Worm (Caenorhabditis elegans): ENCODE data around the gene fbxb-37.

fbxb-37 gene

DNA sequence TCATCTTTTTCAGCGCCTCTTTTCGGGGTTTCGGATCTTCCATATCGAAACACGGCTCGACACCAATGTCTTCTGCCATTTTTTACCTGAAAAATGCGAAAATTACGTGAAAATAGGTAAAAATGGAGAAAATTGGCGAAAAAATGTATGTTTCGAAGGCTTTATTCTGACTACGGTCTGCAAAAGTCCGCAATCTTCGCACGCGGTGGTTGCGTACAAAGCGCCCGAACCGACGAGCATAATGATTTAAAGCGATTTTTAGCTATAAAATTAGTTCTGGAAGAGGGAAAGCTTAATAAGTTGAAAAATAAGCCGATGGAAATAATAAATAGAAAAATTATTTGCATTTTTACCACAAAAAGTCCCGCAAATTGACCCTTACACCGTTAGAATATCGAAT lies 34.7 kb downstream of the fbxb-37 start, which contains the start of gene F07E5.5 (continued):
- TF ChIP-seq nhr-179 (tag; optimal IDR thresholded peaks at IDR 0.05) (no peak), K11D2.4 (GFP tag; IDR thresholded peaks at IDR 0.05) (no peak), tbx-9 (tag; optimal IDR thresholded peaks at IDR 0.05; ENCODE audit: borderline replicate concordance) (no peak), F33H1.4 (GFP tag; IDR thresholded peaks at IDR 0.05) (no peak), tlf-1 (GFP tag; optimal IDR thresholded peaks at IDR 0.05) (no peak), rcor-1 (GFP tag; IDR thresholded peaks at IDR 0.05) (no peak), F52B5.7 (tag; optimal IDR thresholded peaks at IDR 0.05) (no peak), lin-54 (GFP tag; optimal IDR thresholded peaks at IDR 0.05) (peak; percentile 18), B0261.1 (tag; optimal IDR thresholded peaks at IDR 0.05) (no peak), F39B2.1 (GFP tag; IDR thresholded peaks at IDR 0.05) (no peak), nfya-2 (GFP tag; IDR thresholded peaks at IDR 0.05) (no peak), madf-6 (GFP tag; IDR thresholded peaks at IDR 0.05) (no peak), ztf-26 (tag; optimal IDR thresholded peaks at IDR 0.05) (no peak), sdz-38 (tag; optimal IDR thresholded peaks at IDR 0.05) (no peak), T26A5.8 (tag; optimal IDR thresholded peaks at IDR 0.05) (no peak), ceh-58 (GFP tag; IDR thresholded peaks at IDR 0.05) (no peak), Y53F4B.3 (GFP tag; IDR thresholded peaks at IDR 0.05) (no peak), F37B4.10 (GFP tag; IDR thresholded peaks at IDR 0.05) (no peak), tbp1 (GFP tag; optimal IDR thresholded peaks at IDR 0.05) (peak; percentile 12), ceh-27 (GFP tag; optimal IDR thresholded peaks at IDR 0.05) (no peak), lin-35 (GFP tag; optimal IDR thresholded peaks at IDR 0.05) (no peak), ztf-6 (GFP tag; IDR thresholded peaks at IDR 0.05) (no peak), F10E7.11 (tag; optimal IDR thresholded peaks at IDR 0.05) (no peak), B0336.3 (GFP tag; IDR thresholded peaks at IDR 0.05) (no peak), ets-4 (GFP tag; optimal IDR thresholded peaks at IDR 0.05) (no peak), bed-2 (GFP tag; IDR thresholded peaks at IDR 0.05) (no peak), unc-130 (GFP tag; optimal IDR thresholded peaks at IDR 0.05) (no peak), cebp-2 (GFP tag; IDR thresholded peaks at IDR 0.05) (no peak), nhr-27 (tag; optimal IDR thresholded peaks at IDR 0.05) (no peak), ceh-100 (GFP tag; IDR thresholded peaks at IDR 0.05) (no peak), fkh-3 (tag; optimal IDR thresholded peaks at IDR 0.05) (no peak), B0019.2 (GFP tag; conservative IDR thresholded peaks at IDR 0.05) (no peak), D2030.7 (GFP tag; IDR thresholded peaks at IDR 0.05) (peak; percentile 37; the same call in 1 of the 2 replicates)

DNA sequence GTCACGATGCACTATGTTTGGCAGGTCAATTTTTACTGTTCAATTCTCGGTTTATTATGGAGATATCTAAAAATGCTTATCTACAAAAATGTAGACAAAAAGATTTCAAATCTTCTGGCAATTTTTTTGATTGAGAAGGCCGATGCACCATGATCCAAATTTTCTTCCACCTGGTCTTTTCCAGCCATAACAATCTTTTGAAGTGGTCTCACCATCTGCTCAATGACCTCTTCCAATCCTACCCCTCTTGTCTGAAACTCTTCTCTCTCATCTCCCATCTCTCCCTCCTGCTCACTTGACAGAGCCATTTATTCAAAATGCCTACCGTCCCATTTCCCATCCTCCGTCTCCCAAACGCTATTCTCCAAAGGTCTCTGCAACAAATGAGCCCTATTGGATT lies 42.3 kb downstream of the fbxb-37 start, which contains the start of gene fbxb-35:
fbxb-35 (plus strand) TSS at position 301 of the 400 bp plus-strand sequence.
- no peak for TF ChIP-seq cebp-2 (GFP tag; IDR thresholded peaks at IDR 0.05)

DNA sequence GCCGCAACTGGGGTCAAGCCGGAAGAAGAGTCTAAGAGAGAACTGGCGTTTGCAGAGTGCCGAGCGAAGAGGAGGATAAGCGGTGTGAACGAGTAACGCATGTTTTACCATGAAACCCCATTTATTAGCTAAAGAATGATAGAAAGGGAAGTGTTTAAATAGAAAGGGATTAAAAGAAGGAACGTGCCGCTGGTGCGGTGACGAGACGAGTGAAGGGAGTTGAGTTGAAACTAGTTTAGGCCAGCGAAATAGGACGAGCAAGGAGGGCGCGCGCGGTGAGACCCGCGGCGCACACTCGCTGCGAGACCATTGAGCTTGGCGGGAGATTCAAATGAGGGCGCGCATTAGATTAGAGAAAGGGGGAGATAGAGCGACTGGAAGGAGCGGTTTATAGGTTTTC lies 47.1 kb downstream of the fbxb-37 start, which contains the start of gene math-1:
math-1 (minus strand) TSS at position 101 of the 400 bp plus-strand sequence.
- TF ChIP-seq zfh-2 (GFP tag; conservative IDR thresholded peaks at IDR 0.05): 0 out of 2 replicates have a peak, but pooled peaks have one; percentile 7

DNA sequence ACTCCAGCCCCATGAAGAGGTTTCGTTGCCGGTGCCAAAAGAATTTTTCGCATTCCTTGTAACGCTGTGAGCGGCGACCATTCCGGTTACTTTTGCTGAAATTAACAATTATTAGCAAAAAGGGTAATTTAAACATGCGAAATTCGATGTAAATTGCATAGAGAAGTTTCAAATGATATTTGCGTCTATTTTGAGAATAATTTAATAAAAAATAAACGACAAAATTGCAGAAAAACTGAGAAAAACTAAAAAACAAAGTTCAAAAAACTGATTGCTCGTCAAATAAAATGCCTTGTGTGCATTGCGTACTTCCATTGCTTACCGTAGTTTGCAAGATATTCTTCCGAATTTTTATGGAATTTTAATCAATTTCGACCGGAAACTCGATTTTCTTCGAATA lies 48.2 kb downstream of the fbxb-37 start, which contains the start of gene bath-24:
bath-24 (minus strand) TSS at position 101 of the 400 bp plus-strand sequence.
- TF ChIP-seq lsl-1 (GFP tag; optimal IDR thresholded peaks at IDR 0.05) (peak; percentile 65), lag-1 (GFP tag; IDR thresholded peaks at IDR 0.05) (no peak), ztf-25 (GFP tag; IDR thresholded peaks at IDR 0.05) (no peak)
